Worm (Caenorhabditis elegans): Measurements from ENCODE around the gene plep-1.
A peak's percentile ranks its signal among the peaks of the same experiment; 100 is the strongest.

Gene plep-1

ce11 chrII:4299227-4299703 is 12.8 kb downstream of the plep-1 start, which contains the start of gene sco-1 (continued):
- TF ChIP-seq madf-9 (GFP tag; conservative IDR thresholded peaks at IDR 0.05) (peak; percentile 91), mdl-1 (tag; optimal IDR thresholded peaks at IDR 0.05) (peak in 1 of 2 experiments; percentile 62), php-3 (GFP tag; IDR thresholded peaks at IDR 0.05) (peak; percentile 88), egl-27 (tag; optimal IDR thresholded peaks at IDR 0.05) (no peak), mep-1 (tag; optimal IDR thresholded peaks at IDR 0.05) (peak; percentile 98), aly-2 (tag; optimal IDR thresholded peaks at IDR 0.05) (no peak), lin-15B (tag; optimal IDR thresholded peaks at IDR 0.05) (peak; percentile 83), nhr-102 (tag; optimal IDR thresholded peaks at IDR 0.05) (peak; percentile 88), sdz-12 (GFP tag; optimal IDR thresholded peaks at IDR 0.05) (peak; percentile 80), hlh-30 (tag; optimal IDR thresholded peaks at IDR 0.05; ENCODE audit: insufficient read depth) (peak; percentile 91), mdt-29 (GFP tag; IDR thresholded peaks at IDR 0.05) (peak; percentile 84), hif-1 (tag; optimal IDR thresholded peaks at IDR 0.05) (peak in 1 of 2 experiments; percentile 95), dpl-1 (GFP tag; optimal IDR thresholded peaks at IDR 0.05) (peak; percentile 90), fkh-10 (GFP tag; optimal IDR thresholded peaks at IDR 0.05) (peak; percentile 97), ama-1 (optimal IDR thresholded peaks at IDR 0.05) (peak; percentile 34), T26A8.4 (GFP tag; IDR thresholded peaks at IDR 0.05) (peak; percentile 94), zip-2 (tag; optimal IDR thresholded peaks at IDR 0.05) (peak; percentile 70), hlh-11 (tag; optimal IDR thresholded peaks at IDR 0.05) (peak; percentile 90), ztf-11 (tag; optimal IDR thresholded peaks at IDR 0.05) (no peak), unc-62 (GFP tag; optimal IDR thresholded peaks at IDR 0.05 in 1 of 2) (peak in 1 of 2 experiments; percentile 38), unc-62 (tag; optimal IDR thresholded peaks at IDR 0.05) (no peak), ZK337.2 (GFP tag; IDR thresholded peaks at IDR 0.05) (peak; percentile 96), unc-130 (GFP tag; optimal IDR thresholded peaks at IDR 0.05) (peak; percentile 92), tra-1 (GFP tag; IDR thresholded peaks at IDR 0.05) (no peak; the same call in none of the 2 replicates), ceh-32 (tag; optimal IDR thresholded peaks at IDR 0.05; ENCODE audit: poor library complexity) (no peak), pqm-1 (tag; optimal IDR thresholded peaks at IDR 0.05) (no peak), daf-12 (tag; optimal IDR thresholded peaks at IDR 0.05) (no peak), mes-2 (tag; optimal IDR thresholded peaks at IDR 0.05; ENCODE audit: poor library complexity, severe bottlenecking) (peak; percentile 99), jun-1 (tag; optimal IDR thresholded peaks at IDR 0.05) (peak; percentile 85), saeg-2 (GFP tag; IDR thresholded peaks at IDR 0.05) (no peak), spr-1 (tag; optimal IDR thresholded peaks at IDR 0.05) (peak; percentile 82), rbr-2 (tag; optimal IDR thresholded peaks at IDR 0.05) (peak; percentile 93), dmd-8 (GFP tag; IDR thresholded peaks at IDR 0.05) (no peak), lin-29 (GFP tag; IDR thresholded peaks at IDR 0.05) (peak; percentile 89), snpc-4 (tag; optimal IDR thresholded peaks at IDR 0.05) (peak; percentile 60), mxl-3 (GFP tag; optimal IDR thresholded peaks at IDR 0.05) (peak; percentile 68)

- TF ChIP-seq dmd-9 (GFP tag; IDR thresholded peaks at IDR 0.05) (no peak), ceh-20 (GFP tag; IDR thresholded peaks at IDR 0.05) (no peak), snpc-4 (tag; optimal IDR thresholded peaks at IDR 0.05) (no peak), aha-1 (tag) (peak; percentile 57), lir-3 (tag; optimal IDR thresholded peaks at IDR 0.05) (no peak), php-3 (GFP tag; IDR thresholded peaks at IDR 0.05) (no peak), nhr-6 (tag; optimal IDR thresholded peaks at IDR 0.05) (no peak), nhr-48 (tag; optimal IDR thresholded peaks at IDR 0.05) (no peak), lin-15B (tag; optimal IDR thresholded peaks at IDR 0.05) (no peak), pqm-1 (tag; optimal IDR thresholded peaks at IDR 0.05) (peak; percentile 16), F37D6.2 (tag; optimal IDR thresholded peaks at IDR 0.05) (no peak), arid-1 (GFP tag; conservative IDR thresholded peaks at IDR 0.05) (no peak), snpc-1.2 (GFP tag; IDR thresholded peaks at IDR 0.05) (no peak)
These were observed 14.8 kb downstream of the plep-1 start for ce11 chrII:4297259-4297658.

Measured in whole organism, L4 larva.